Fruit fly (Drosophila melanogaster) whole organism, embryonic: ENCODE results near the gene RabX4.

Experiments
- Atf6 ChIP-seq: fragments of 200-800 bp; sonication (Bioruptor generic); IDR thresholded peaks from 2 replicates; pipeline ENCODE4 v1.3.6; 2022; ENCODE audit warnings: missing biosample characterization, missing genetic modification characterization
- Awh ChIP-seq: fragments of 200-800 bp; sonication (Bioruptor generic); IDR thresholded peaks from 2 replicates; pipeline ENCODE4, ENCODE4 v1.3.6; 2022; ENCODE audit warnings: missing biosample characterization, missing genetic modification characterization
- B-H1 ChIP-seq: fragments of 200-800 bp; sonication (Bioruptor generic); IDR thresholded peaks from 3 replicates; pipeline ENCODE4 v1.3.6; 2022; ENCODE audit warnings: missing biosample characterization, missing genetic modification characterization
- CG10462 ChIP-seq: fragments of 200-800 bp; sonication (Bioruptor generic); optimal IDR thresholded peaks from 2 replicates; lab custom pipeline; 2016; ENCODE audit warnings: missing biosample characterization, missing genetic modification characterization
- CG11093 ChIP-seq: fragments of 200-800 bp; sonication (Bioruptor generic); IDR thresholded peaks from 3 replicates; pipeline ENCODE4 v1.3.6; 2022; ENCODE audit warnings: missing biosample characterization, missing genetic modification characterization
- CG11560 ChIP-seq: fragments of 200-800 bp; sonication (Bioruptor generic); IDR thresholded peaks from 3 replicates; pipeline ENCODE4 v1.3.6; 2022; ENCODE audit warnings: missing biosample characterization, missing genetic modification characterization
- CG12071 ChIP-seq: fragments of 200-800 bp; sonication (Bioruptor generic); optimal IDR thresholded peaks from 3 replicates; lab custom pipeline; 2018; ENCODE audit warnings: missing biosample characterization, mild to moderate bottlenecking, missing genetic modification characterization
- CG12236 ChIP-seq: fragments of 200-800 bp; sonication (Bioruptor generic); optimal IDR thresholded peaks from 2 replicates; lab custom pipeline; 2016; ENCODE audit warnings: missing biosample characterization, missing genetic modification characterization
- CG1233 ChIP-seq: fragments of 200-800 bp; sonication (Bioruptor generic); optimal IDR thresholded peaks from 4 replicates; lab custom pipeline; 2018; ENCODE audit warnings: missing biosample characterization, mild to moderate bottlenecking, missing genetic modification characterization
- CG14441 ChIP-seq: fragments of 200-800 bp; sonication (Bioruptor generic); IDR thresholded peaks from 2 replicates; pipeline ENCODE4 v1.3.6; 2022; ENCODE audit warnings: missing biosample characterization, missing genetic modification characterization
- CG15479 ChIP-seq: fragments of 200-800 bp; sonication (Bioruptor generic); optimal IDR thresholded peaks from 3 replicates; lab custom pipeline; 2019; ENCODE audit warnings: missing biosample characterization, mild to moderate bottlenecking, missing genetic modification characterization, moderate library complexity
- CG15601 ChIP-seq: fragments of 200-800 bp; sonication (Bioruptor generic); optimal IDR thresholded peaks from 3 replicates; lab custom pipeline; 2019; ENCODE audit warnings: missing biosample characterization, mild to moderate bottlenecking, missing genetic modification characterization, moderate library complexity
- CG2889 ChIP-seq: fragments of 200-800 bp; sonication (Bioruptor generic); IDR thresholded peaks from 3 replicates; pipeline ENCODE4 v1.3.6; 2022; ENCODE audit warnings: missing biosample characterization, missing genetic modification characterization
- CG30431 ChIP-seq: fragments of 200-800 bp; sonication (Bioruptor generic); optimal IDR thresholded peaks from 2 replicates; lab custom pipeline; 2017; ENCODE audit warnings: missing biosample characterization, missing genetic modification characterization
- CG3838 ChIP-seq: fragments of 200-800 bp; sonication (Bioruptor generic); optimal IDR thresholded peaks from 3 replicates; lab custom pipeline; 2016; ENCODE audit warnings: missing biosample characterization, missing genetic modification characterization
- CG4730 ChIP-seq: fragments of 200-800 bp; sonication (Bioruptor generic); IDR thresholded peaks from 2 replicates; pipeline ENCODE4 v1.3.6; 2022; ENCODE audit warnings: missing biosample characterization, missing genetic modification characterization
- CG6689 ChIP-seq: fragments of 200-800 bp; sonication (Bioruptor generic); IDR thresholded peaks from 2 replicates; pipeline ENCODE4 v1.3.6; 2022; ENCODE audit warnings: missing biosample characterization, missing genetic modification characterization
- CG6765 ChIP-seq: fragments of 200-800 bp; sonication (Bioruptor generic); optimal IDR thresholded peaks from 3 replicates; lab custom pipeline; 2017; ENCODE audit warnings: missing biosample characterization, mild to moderate bottlenecking, missing genetic modification characterization
- CG8359 ChIP-seq: fragments of 200-800 bp; sonication (Bioruptor generic); optimal IDR thresholded peaks from 2 replicates; lab custom pipeline; 2017; ENCODE audit warnings: missing biosample characterization, mild to moderate bottlenecking, missing genetic modification characterization, borderline replicate concordance
- CHES-1-like ChIP-seq: fragments of 200-800 bp; sonication (Bioruptor generic); optimal IDR thresholded peaks from 2 replicates; lab custom pipeline; 2016; ENCODE audit warnings: missing biosample characterization, missing genetic modification characterization
- CrebB ChIP-seq: fragments of 200-800 bp; sonication (Bioruptor generic); optimal IDR thresholded peaks from 3 replicates; lab custom pipeline; 2018; ENCODE audit warnings: missing biosample characterization, mild to moderate bottlenecking, missing genetic modification characterization
- D19A ChIP-seq: fragments of 200-800 bp; optimal IDR thresholded peaks from 3 replicates; lab custom pipeline; 2019; ENCODE audit warnings: missing biosample characterization, mild to moderate bottlenecking, missing genetic modification characterization, moderate library complexity
- Gsc ChIP-seq: fragments of 200-800 bp; sonication (Bioruptor generic); IDR thresholded peaks from 2 replicates; pipeline ENCODE4 v1.3.6; 2022; ENCODE audit warnings: missing biosample characterization, missing genetic modification characterization
- Kr ChIP-seq: fragments of 200-800 bp; sonication (Bioruptor generic); optimal IDR thresholded peaks from 2 replicates; lab custom pipeline; 2017; ENCODE audit warnings: missing biosample characterization, mild to moderate bottlenecking, missing genetic modification characterization
- Nf-YB ChIP-seq: fragments of 200-800 bp; sonication (Bioruptor generic); optimal IDR thresholded peaks from 3 replicates; lab custom pipeline; 2019; ENCODE audit warnings: missing biosample characterization, mild to moderate bottlenecking, missing genetic modification characterization, moderate library complexity
- Oli ChIP-seq: fragments of 200-800 bp; sonication (Bioruptor generic); optimal IDR thresholded peaks from 2 replicates; lab custom pipeline; 2018; ENCODE audit warnings: missing biosample characterization, mild to moderate bottlenecking, missing genetic modification characterization, moderate library complexity
- Optix ChIP-seq: fragments of 200-800 bp; sonication (Bioruptor generic); IDR thresholded peaks from 3 replicates; pipeline ENCODE4 v1.3.6; 2022; ENCODE audit warnings: missing biosample characterization, missing genetic modification characterization
- TFAM ChIP-seq: fragments of 200-800 bp; sonication (Bioruptor generic); optimal IDR thresholded peaks from 2 replicates; lab custom pipeline; 2017; ENCODE audit warnings: missing biosample characterization, missing genetic modification characterization, inconsistent platforms
- amos ChIP-seq: fragments of 200-800 bp; sonication (Bioruptor generic); IDR thresholded peaks from 2 replicates; pipeline ENCODE4 v1.3.6; 2022; ENCODE audit warnings: missing biosample characterization, missing genetic modification characterization; ENCODE audit not compliant: partially characterized antibody
- croc ChIP-seq: fragments of 200-800 bp; sonication (Bioruptor generic); conservative IDR thresholded peaks from 3 replicates; pipeline ENCODE4 v1.3.6; 2022; ENCODE audit warnings: missing biosample characterization, missing genetic modification characterization
- crp ChIP-seq, 2 experiments: fragments of 200-800 bp; sonication (Bioruptor generic); optimal IDR thresholded peaks; 2 replicates in 1 of 2; 3 replicates in 1 of 2; lab custom pipeline; 2017; ENCODE audit warnings: missing biosample characterization in 2 of 2, missing genetic modification characterization in 2 of 2, mild to moderate bottlenecking in 1 of 2, moderate library complexity in 1 of 2
- dmrt11E ChIP-seq: fragments of 200-800 bp; sonication (Bioruptor generic); optimal IDR thresholded peaks from 3 replicates; lab custom pipeline; 2018; ENCODE audit warnings: missing biosample characterization, mild to moderate bottlenecking, missing genetic modification characterization, moderate library complexity
- emc ChIP-seq: fragments of 200-800 bp; sonication (Bioruptor generic); optimal IDR thresholded peaks from 2 replicates; lab custom pipeline; 2016; ENCODE audit warnings: missing biosample characterization, missing genetic modification characterization
- esg ChIP-seq: fragments of 200-800 bp; sonication (Bioruptor generic); conservative IDR thresholded peaks from 2 replicates; pipeline ENCODE4 v1.3.6; 2022; ENCODE audit warnings: missing biosample characterization, missing genetic modification characterization
- gcm ChIP-seq: fragments of 200-800 bp; sonication (Bioruptor generic); optimal IDR thresholded peaks from 2 replicates; lab custom pipeline; 2019; ENCODE audit warnings: missing biosample characterization, mild to moderate bottlenecking, missing genetic modification characterization, moderate library complexity
- hth ChIP-seq: fragments of >200 bp; optimal IDR thresholded peaks from 2 replicates; lab custom pipeline; 2017; ENCODE audit warnings: inconsistent platforms
- lola ChIP-seq, 3 experiments: fragments of >200 bp in 2 of 3; fragments of 200-800 bp in 1 of 3; sonication (Bioruptor generic) in 1 of 3; optimal IDR thresholded peaks; 2 replicates each; lab custom pipeline; 2017 to 2019; ENCODE audit warnings: missing biosample characterization in 3 of 3, missing genetic modification characterization in 3 of 3, mild to moderate bottlenecking in 1 of 3, moderate library complexity in 1 of 3
- luna ChIP-seq: fragments of 200-800 bp; sonication (Bioruptor generic); optimal IDR thresholded peaks from 2 replicates; lab custom pipeline; 2016; ENCODE audit warnings: missing biosample characterization, missing genetic modification characterization
- pfk ChIP-seq: fragments of 200-800 bp; sonication (Bioruptor generic); optimal IDR thresholded peaks from 2 replicates; lab custom pipeline; 2018; ENCODE audit warnings: missing biosample characterization, mild to moderate bottlenecking, missing genetic modification characterization, moderate library complexity
- ro ChIP-seq: fragments of 200-800 bp; sonication (Bioruptor generic); IDR thresholded peaks from 2 replicates; pipeline ENCODE4 v1.3.6; 2022; ENCODE audit warnings: missing biosample characterization, missing genetic modification characterization
- sd ChIP-seq: fragments of 200-800 bp; sonication (Bioruptor generic); optimal IDR thresholded peaks from 3 replicates; lab custom pipeline; 2018; ENCODE audit warnings: missing biosample characterization, mild to moderate bottlenecking, missing genetic modification characterization, moderate library complexity
- sens ChIP-seq: fragments of 200-800 bp; sonication (Bioruptor generic); peaks from one replicate; lab custom pipeline; 2016; ENCODE audit warnings: missing biosample characterization, missing genetic modification characterization
- sima ChIP-seq: fragments of 200-800 bp; sonication (Bioruptor generic); optimal IDR thresholded peaks from 2 replicates; lab custom pipeline; 2016; ENCODE audit warnings: missing biosample characterization, missing genetic modification characterization
- sob ChIP-seq: fragments of 200-800 bp; sonication (Bioruptor generic); IDR thresholded peaks from 2 replicates; pipeline ENCODE4 v1.3.6; 2022; ENCODE audit warnings: missing biosample characterization, missing genetic modification characterization
- sqz ChIP-seq: fragments of 200-800 bp; sonication (Bioruptor generic); optimal IDR thresholded peaks from 3 replicates; lab custom pipeline; 2018; ENCODE audit warnings: missing biosample characterization, mild to moderate bottlenecking, missing genetic modification characterization
- vvl ChIP-seq: fragments of 200-800 bp; sonication (Bioruptor generic); IDR thresholded peaks from 2 replicates; pipeline ENCODE4 v1.3.6; 2022; ENCODE audit warnings: missing biosample characterization, missing genetic modification characterization
- z ChIP-seq: fragments of 200-800 bp; sonication (Bioruptor generic); IDR thresholded peaks from 3 replicates; pipeline ENCODE4 v1.3.6; 2022; ENCODE audit warnings: missing biosample characterization, missing genetic modification characterization
- zen ChIP-seq: fragments of 200-800 bp; sonication (Bioruptor generic); optimal IDR thresholded peaks from 3 replicates; lab custom pipeline; 2018; ENCODE audit warnings: missing biosample characterization, mild to moderate bottlenecking, missing genetic modification characterization, moderate library complexity
- zen2 ChIP-seq: fragments of 200-800 bp; sonication (Bioruptor generic); IDR thresholded peaks from 3 replicates; pipeline ENCODE4 v1.3.6; 2022; ENCODE audit warnings: missing biosample characterization, missing genetic modification characterization; ENCODE audit not compliant: partially characterized antibody
- zf30C ChIP-seq: fragments of 200-800 bp; sonication (Bioruptor generic); optimal IDR thresholded peaks from 3 replicates; lab custom pipeline; 2018; ENCODE audit warnings: missing biosample characterization, mild to moderate bottlenecking, missing genetic modification characterization

The RabX4 gene

DNA sequence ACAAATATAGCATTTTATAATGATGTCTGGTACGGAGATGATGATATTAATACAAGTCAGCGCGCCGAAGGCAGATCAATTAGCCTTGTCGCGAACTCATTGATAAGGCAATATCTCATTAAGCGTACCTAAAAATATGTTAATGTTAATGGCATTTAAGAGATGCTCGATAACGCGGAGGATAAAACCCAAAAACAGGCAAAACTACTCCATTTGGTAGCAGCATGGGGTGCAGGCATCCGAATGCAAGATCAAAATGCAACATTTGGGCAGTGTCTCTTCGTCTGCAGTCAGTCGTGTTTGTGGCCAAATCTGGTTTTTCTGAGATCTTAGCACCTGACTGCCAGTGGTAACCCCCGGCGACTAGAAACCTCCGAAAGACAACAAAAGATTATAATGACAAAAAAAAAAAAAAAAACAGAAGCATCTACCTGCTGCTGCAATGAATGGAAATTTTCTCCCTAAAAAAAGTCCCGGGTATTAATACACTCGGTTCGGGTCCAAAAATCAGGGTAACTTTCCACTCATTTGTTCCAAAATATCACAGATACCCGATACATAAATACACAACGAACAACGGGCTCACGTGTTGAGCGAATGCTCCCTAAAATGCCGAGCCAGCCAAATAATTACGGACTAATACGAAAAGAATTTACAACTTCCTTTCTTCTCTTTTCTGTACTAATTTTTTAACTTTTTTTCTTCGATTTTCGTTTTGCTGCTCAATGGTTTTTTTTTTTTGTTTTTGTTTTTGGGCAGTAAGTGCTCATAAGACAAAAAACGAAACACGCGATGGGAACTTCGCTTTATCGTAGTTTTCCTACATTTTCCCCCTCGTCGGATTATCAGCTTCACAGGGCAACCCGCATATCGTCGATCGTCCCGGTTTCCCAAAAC is 18.0 kb upstream of the RabX4 start (continued):
- TF ChIP-seq CG15601 (tag; lab: Kevin White, UChicago) = no peak
- no peak for TF ChIP-seq Oli (tag; lab: Kevin White, UChicago)
- no peak for TF ChIP-seq esg (GFP tag; lab: Robert Waterston, UW)
- no peak for TF ChIP-seq CG8359 (GFP tag; lab: Kevin White, UChicago)
- no peak for TF ChIP-seq CG30431 (GFP tag; lab: Kevin White, UChicago)
- TF ChIP-seq zf30C (GFP tag; lab: Kevin White, UChicago) = no peak
- peak; percentile 53 for TF ChIP-seq CG15479 (GFP tag; lab: Kevin White, UChicago)
- peak; percentile 84 for TF ChIP-seq zen (tag; lab: Kevin White, UChicago)
- TF ChIP-seq Optix (GFP tag; lab: Robert Waterston, UW) = no peak
- TF ChIP-seq lola (GFP tag; optimal IDR thresholded peaks at IDR 0.05; lab: Kevin White, UChicago) = no peak
- TF ChIP-seq pfk (GFP tag; lab: Kevin White, UChicago) = no peak
- no peak for TF ChIP-seq CG11560 (tag; lab: Robert Waterston, UW)
- no peak for TF ChIP-seq zen2 (GFP tag; lab: Robert Waterston, UW)
- no peak for TF ChIP-seq CG6689 (GFP tag; lab: Robert Waterston, UW)
- no peak for TF ChIP-seq hth (lab: Kevin White, UChicago)
- no peak for TF ChIP-seq CG12071
- no peak for TF ChIP-seq crp (GFP tag; optimal IDR thresholded peaks at IDR 0.05; lab: Kevin White, UChicago)
- no peak for TF ChIP-seq CG4730 (GFP tag; lab: Robert Waterston, UW)
- no peak for TF ChIP-seq Gsc (GFP tag; lab: Robert Waterston, UW)
- TF ChIP-seq z = peak; percentile 64; the same call in 1 of the 3 replicates
- no peak for TF ChIP-seq dmrt11E (tag; lab: Kevin White, UChicago)
- TF ChIP-seq sd (tag; lab: Kevin White, UChicago) = no peak
- no peak for TF ChIP-seq CrebB (tag; lab: Kevin White, UChicago)
- no peak for TF ChIP-seq emc (GFP tag; lab: Kevin White, UChicago)
- TF ChIP-seq sqz (GFP tag; lab: Kevin White, UChicago) = peak; percentile 80
- TF ChIP-seq CHES-1-like (GFP tag; lab: Kevin White, UChicago) = no peak
- TF ChIP-seq Atf6 (GFP tag; lab: Robert Waterston, UW) = no peak
- TF ChIP-seq vvl (GFP tag; lab: Robert Waterston, UW) = 0 out of 2 replicates have a peak, but pooled peaks have one; percentile 19
- TF ChIP-seq luna (GFP tag; lab: Kevin White, UChicago) = no peak
- no peak for TF ChIP-seq CG14441
- TF ChIP-seq Awh (GFP tag; lab: Robert Waterston, UW) = peak; percentile 45; the same call in 1 of the 2 replicates
- no peak for TF ChIP-seq ro (GFP tag; lab: Robert Waterston, UW)
- no peak for TF ChIP-seq CG11093 (GFP tag; lab: Robert Waterston, UW)
- no peak for TF ChIP-seq Kr
- no peak for TF ChIP-seq CG10462
- TF ChIP-seq gcm (GFP tag; lab: Kevin White, UChicago) = peak; percentile 76
- TF ChIP-seq, all 482 proteins: peak for 10

- peak; percentile 4 for TF ChIP-seq D19A (tag; lab: Kevin White, UChicago)
- TF ChIP-seq CG6765 (GFP tag; lab: Kevin White, UChicago) = no peak
- TF ChIP-seq TFAM (GFP tag; lab: Kevin White, UChicago) = no peak
- no peak for TF ChIP-seq croc (GFP tag; lab: Robert Waterston, UW)
- no peak for TF ChIP-seq sob (GFP tag; lab: Robert Waterston, UW)
- TF ChIP-seq CG12236 (GFP tag; lab: Kevin White, UChicago) = no peak
- TF ChIP-seq Nf-YB (GFP tag; lab: Kevin White, UChicago) = no peak
- TF ChIP-seq CG2889 (GFP tag; lab: Robert Waterston, UW) = no peak
- no peak for TF ChIP-seq CG1233 (GFP tag; lab: Kevin White, UChicago)
- TF ChIP-seq amos (GFP tag; lab: Robert Waterston, UW) = no peak
- no peak for TF ChIP-seq sima (GFP tag; lab: Kevin White, UChicago)
- no peak for TF ChIP-seq CG3838 (GFP tag; lab: Kevin White, UChicago)
- peak; percentile 2 for TF ChIP-seq dmrt11E (tag; lab: Kevin White, UChicago)
- TF ChIP-seq B-H1 = no peak
- TF ChIP-seq sens (GFP tag; lab: Kevin White, UChicago) = peak; percentile 52
These were observed 16.9 kb upstream of the RabX4 start for dm6 chr3R:24845148-24845547.
